Worm (Caenorhabditis elegans) whole organism, mixed stage, embryonic: ENCODE measurements around the gene T21C9.6.

ENCODE experiments used
- blmp-1 ChIP-seq: fragments of 150-350 bp; optimal IDR thresholded peaks from 2 replicates; lab custom pipeline; 2014; ENCODE audit warnings: missing biosample characterization, missing genetic modification characterization
- ceh-39 ChIP-seq: fragments of 150-350 bp; optimal IDR thresholded peaks from 2 replicates; lab custom pipeline; 2014; ENCODE audit warnings: missing biosample characterization, missing genetic modification characterization
- lsy-2 ChIP-seq: fragments of 150-350 bp; optimal IDR thresholded peaks from 2 replicates; lab custom pipeline; 2014; ENCODE audit warnings: missing biosample characterization, missing genetic modification characterization
- mab-5 ChIP-seq: fragments of 150-350 bp; optimal IDR thresholded peaks from 2 replicates; lab custom pipeline; 2014; ENCODE audit warnings: missing biosample characterization, missing genetic modification characterization
- nhr-28 ChIP-seq: fragments of 150-350 bp; optimal IDR thresholded peaks from 2 replicates; lab custom pipeline; 2014; ENCODE audit warnings: missing biosample characterization, missing genetic modification characterization
- snpc-4 ChIP-seq: fragments of 150-350 bp; optimal IDR thresholded peaks from 2 replicates; lab custom pipeline; 2014; ENCODE audit warnings: missing biosample characterization, missing genetic modification characterization
- sptf-1 ChIP-seq: sonication (generic microtip); optimal IDR thresholded peaks from 2 replicates; lab custom pipeline; 2017; ENCODE audit warnings: mild to moderate bottlenecking, missing genetic modification characterization, moderate library complexity, missing compliant biosample characterization
- unc-62 ChIP-seq: fragments of 150-350 bp; optimal IDR thresholded peaks from 2 replicates; lab custom pipeline; 2014; ENCODE audit warnings: missing biosample characterization, missing genetic modification reagents, missing genetic modification characterization

ce11 chrV:10564140-10564539, 17.5 kb upstream of the T21C9.6 start:
- no peak for TF ChIP-seq ceh-39
- TF ChIP-seq nhr-28 (tag; lab: Kevin White, UChicago): no peak
- TF ChIP-seq mab-5 (tag; lab: Kevin White, UChicago): no peak
- TF ChIP-seq unc-62: no peak
- TF ChIP-seq sptf-1 (tag; lab: Kevin White, UChicago): no peak
- TF ChIP-seq lsy-2 (tag; lab: Kevin White, UChicago): no peak
- no peak for TF ChIP-seq snpc-4 (tag; lab: Kevin White, UChicago)
- TF ChIP-seq blmp-1 (tag; lab: Kevin White, UChicago): no peak
